Fruit fly (Drosophila melanogaster): ENCODE data around the gene jvl.

The jvl gene

dm6 chr3R:14706860-14707259 is 34.5 kb upstream of the jvl start (continued):
- TF ChIP-seq wdn (GFP tag; IDR thresholded peaks at IDR 0.05): 0 out of 2 replicates have a peak, but pooled peaks have one; percentile 44
- peak; percentile 50; the same call in 1 of the 2 replicates for TF ChIP-seq sna (GFP tag; IDR thresholded peaks at IDR 0.05; ENCODE audit: partially characterized antibody)
- TF ChIP-seq CG3726 (GFP tag; IDR thresholded peaks at IDR 0.05): peak; percentile 53; the same call in 1 of the 3 replicates
- TF ChIP-seq emc (GFP tag; optimal IDR thresholded peaks at IDR 0.05): peak; percentile 13
- no peak for TF ChIP-seq stwl (tag; optimal IDR thresholded peaks at IDR 0.05)
- TF ChIP-seq CG3281 (GFP tag; optimal IDR thresholded peaks at IDR 0.05): no peak
- TF ChIP-seq HLHmδ (GFP tag; optimal IDR thresholded peaks at IDR 0.05): no peak
- TF ChIP-seq da (GFP tag; optimal IDR thresholded peaks at IDR 0.05): no peak
- TF ChIP-seq yki (optimal IDR thresholded peaks at IDR 0.05): no peak
- no peak for TF ChIP-seq CG8478 (optimal IDR thresholded peaks at IDR 0.05)
- no peak for TF ChIP-seq Doc3 (GFP tag; IDR thresholded peaks at IDR 0.05; ENCODE audit: partially characterized antibody)
- peak; percentile 71 for TF ChIP-seq ind (GFP tag; optimal IDR thresholded peaks at IDR 0.05)
- TF ChIP-seq Hr51 (GFP tag; optimal IDR thresholded peaks at IDR 0.05): peak; percentile 50 to 54
- peak; percentile 27 for TF ChIP-seq CG10209 (GFP tag; optimal IDR thresholded peaks at IDR 0.05)
- peak; percentile 54 for TF ChIP-seq Meics (GFP tag; optimal IDR thresholded peaks at IDR 0.05)
- TF ChIP-seq croc (GFP tag; conservative IDR thresholded peaks at IDR 0.05): no peak; the same call in 2 of the 3 replicates
- peak; percentile 53 for TF ChIP-seq Hmr (GFP tag; optimal IDR thresholded peaks at IDR 0.05)
- TF ChIP-seq org-1 (GFP tag; optimal IDR thresholded peaks at IDR 0.05): no peak
- peak; percentile 59; the same call in 2 of the 3 replicates for TF ChIP-seq CG34422 (GFP tag; IDR thresholded peaks at IDR 0.05)
- peak; percentile 76 for TF ChIP-seq nerfin-2 (GFP tag; IDR thresholded peaks at IDR 0.05; ENCODE audit: partially characterized antibody)
- TF ChIP-seq CG10979 (tag; optimal IDR thresholded peaks at IDR 0.05): peak; percentile 16
- peak; percentile 73 for TF ChIP-seq CG34224 (GFP tag; IDR thresholded peaks at IDR 0.05; ENCODE audit: partially characterized antibody)
- TF ChIP-seq sens (GFP tag): peak; percentile 84
- no peak for TF ChIP-seq CG4707 (GFP tag; optimal IDR thresholded peaks at IDR 0.05)
- TF ChIP-seq esg (GFP tag; conservative IDR thresholded peaks at IDR 0.05): peak; percentile 52
- TF ChIP-seq CG7372 (GFP tag; IDR thresholded peaks at IDR 0.05): peak; percentile 56
- TF ChIP-seq hkb (optimal IDR thresholded peaks at IDR 0.05): no peak
- TF ChIP-seq hkb (GFP tag; IDR thresholded peaks at IDR 0.05): peak; percentile 57; the same call in 1 of the 2 replicates
- peak; percentile 33 for TF ChIP-seq en (GFP tag; optimal IDR thresholded peaks at IDR 0.05)
- no peak for TF ChIP-seq kah (GFP tag; optimal IDR thresholded peaks at IDR 0.05)
- no peak for TF ChIP-seq slou (GFP tag; optimal IDR thresholded peaks at IDR 0.05)
- TF ChIP-seq CG2116 (GFP tag; optimal IDR thresholded peaks at IDR 0.05): no peak
- no peak for TF ChIP-seq zen (tag; optimal IDR thresholded peaks at IDR 0.05)
- TF ChIP-seq vfl (GFP tag; optimal IDR thresholded peaks at IDR 0.05): no peak
- TF ChIP-seq bigmax (GFP tag; optimal IDR thresholded peaks at IDR 0.05): no peak
- no peak for TF ChIP-seq cato (GFP tag; optimal IDR thresholded peaks at IDR 0.05; ENCODE audit: borderline replicate concordance)
- TF ChIP-seq tin (GFP tag; optimal IDR thresholded peaks at IDR 0.05): peak; percentile 23
- no peak for TF ChIP-seq CG1233 (GFP tag; optimal IDR thresholded peaks at IDR 0.05)
- TF ChIP-seq CG6791 (GFP tag; IDR thresholded peaks at IDR 0.05; ENCODE audit: partially characterized antibody): peak; percentile 73; the same call in 2 of the 3 replicates
- TF ChIP-seq CG11456 (GFP tag; IDR thresholded peaks at IDR 0.05): peak; percentile 81
- no peak for TF ChIP-seq ham (GFP tag; IDR thresholded peaks at IDR 0.05)
- peak; percentile 8 for TF ChIP-seq Sry-δ (GFP tag; optimal IDR thresholded peaks at IDR 0.05)
- peak; percentile 65 for TF ChIP-seq CG15269 (tag; optimal IDR thresholded peaks at IDR 0.05)
- TF ChIP-seq inv (GFP tag; IDR thresholded peaks at IDR 0.05; ENCODE audit: partially characterized antibody): peak; percentile 47; the same call in 1 of the 2 replicates
- peak; percentile 39; the same call in 1 of the 3 replicates for TF ChIP-seq sr (GFP tag; IDR thresholded peaks at IDR 0.05)
- peak; percentile 40; the same call in 1 of the 2 replicates for TF ChIP-seq bbx (GFP tag; IDR thresholded peaks at IDR 0.05; ENCODE audit: partially characterized antibody)
- peak; percentile 51 for TF ChIP-seq CG1603 (tag; optimal IDR thresholded peaks at IDR 0.05)
- TF ChIP-seq Dip3 (GFP tag; optimal IDR thresholded peaks at IDR 0.05): peak; percentile 59
- peak; percentile 68 for TF ChIP-seq CG2678 (tag; optimal IDR thresholded peaks at IDR 0.05)
- TF ChIP-seq Asciz (GFP tag; optimal IDR thresholded peaks at IDR 0.05): peak; percentile 6

Data from whole organism, embryonic.